Fruit fly (Drosophila melanogaster) whole organism, embryonic: ENCODE data around the gene CG14820.

Experiments
- Atf-2 ChIP-seq: fragments of 200-800 bp; sonication (Bioruptor generic); optimal IDR thresholded peaks from 2 replicates; lab custom pipeline; 2016; ENCODE audit warnings: missing biosample characterization, missing genetic modification characterization
- CG10147 ChIP-seq: fragments of 200-800 bp; sonication (Bioruptor generic); optimal IDR thresholded peaks from 2 replicates; lab custom pipeline; 2019; ENCODE audit warnings: missing biosample characterization, mild to moderate bottlenecking, missing genetic modification characterization, moderate library complexity
- CG10274 ChIP-seq: fragments of 200-800 bp; sonication (Bioruptor generic); optimal IDR thresholded peaks from 3 replicates; lab custom pipeline; 2017; ENCODE audit warnings: missing biosample characterization, mild to moderate bottlenecking, missing genetic modification characterization
- CG11085 ChIP-seq: fragments of 200-800 bp; sonication (Bioruptor generic); IDR thresholded peaks from 2 replicates; pipeline ENCODE4 v1.3.6; 2022; ENCODE audit warnings: missing biosample characterization, missing genetic modification characterization
- CG11398 ChIP-seq: fragments of 200-800 bp; sonication (Bioruptor generic); optimal IDR thresholded peaks from 2 replicates; lab custom pipeline; 2016; ENCODE audit warnings: missing biosample characterization, missing genetic modification characterization
- CG12071 ChIP-seq: fragments of 200-800 bp; sonication (Bioruptor generic); optimal IDR thresholded peaks from 3 replicates; lab custom pipeline; 2018; ENCODE audit warnings: missing biosample characterization, mild to moderate bottlenecking, missing genetic modification characterization
- CG13775 ChIP-seq: fragments of 200-800 bp; sonication (Bioruptor generic); optimal IDR thresholded peaks from 3 replicates; lab custom pipeline; 2017; ENCODE audit warnings: missing biosample characterization, mild to moderate bottlenecking, missing genetic modification characterization
- CG14014 ChIP-seq: fragments of 200-800 bp; sonication (Bioruptor generic); IDR thresholded peaks from 2 replicates; pipeline ENCODE4 v1.3.6; 2022; ENCODE audit warnings: missing biosample characterization, missing genetic modification characterization
- CG1602 ChIP-seq: fragments of 200-800 bp; sonication (Bioruptor generic); optimal IDR thresholded peaks from 3 replicates; lab custom pipeline; 2016; ENCODE audit warnings: missing biosample characterization, missing genetic modification characterization
- CG17568 ChIP-seq: fragments of 200-800 bp; sonication (Bioruptor generic); optimal IDR thresholded peaks from 2 replicates; lab custom pipeline; 2018; ENCODE audit warnings: missing biosample characterization, mild to moderate bottlenecking, missing genetic modification characterization, moderate library complexity
- CG30020 ChIP-seq: fragments of 200-800 bp; optimal IDR thresholded peaks from 2 replicates; lab custom pipeline; 2019; ENCODE audit warnings: missing biosample characterization, mild to moderate bottlenecking, missing genetic modification characterization, moderate library complexity
- CG34422 ChIP-seq: fragments of 200-800 bp; sonication (Bioruptor generic); IDR thresholded peaks from 3 replicates; pipeline ENCODE4 v1.3.6; 2022; ENCODE audit warnings: missing biosample characterization, missing genetic modification characterization
- CG6683 ChIP-seq: fragments of 200-800 bp; sonication (Bioruptor generic); optimal IDR thresholded peaks from 2 replicates; lab custom pipeline; 2017; ENCODE audit warnings: missing biosample characterization, mild to moderate bottlenecking, missing genetic modification characterization, missing genetic modification reagents
- CG6813 ChIP-seq: fragments of 200-800 bp; sonication (Bioruptor generic); optimal IDR thresholded peaks from 2 replicates; lab custom pipeline; 2017; ENCODE audit warnings: missing biosample characterization, missing genetic modification characterization, mild to moderate bottlenecking, moderate library complexity, missing genetic modification reagents
- CG6854 ChIP-seq: fragments of 200-800 bp; sonication (Bioruptor generic); optimal IDR thresholded peaks from 3 replicates; lab custom pipeline; 2017; ENCODE audit warnings: missing biosample characterization, mild to moderate bottlenecking, missing genetic modification characterization
- CG7786 ChIP-seq: fragments of 200-800 bp; sonication (Bioruptor generic); optimal IDR thresholded peaks from 2 replicates; lab custom pipeline; 2016; ENCODE audit warnings: missing biosample characterization, missing genetic modification characterization
- CG7839 ChIP-seq: fragments of 200-800 bp; sonication (Bioruptor generic); optimal IDR thresholded peaks from 3 replicates; lab custom pipeline; 2018; ENCODE audit warnings: missing biosample characterization, mild to moderate bottlenecking, missing genetic modification characterization, moderate library complexity
- CrebB ChIP-seq: fragments of 200-800 bp; sonication (Bioruptor generic); optimal IDR thresholded peaks from 3 replicates; lab custom pipeline; 2018; ENCODE audit warnings: missing biosample characterization, mild to moderate bottlenecking, missing genetic modification characterization
- E2f2 ChIP-seq: fragments of 200-800 bp; sonication (Bioruptor generic); IDR thresholded peaks from 2 replicates; pipeline ENCODE4 v1.3.6; 2022; ENCODE audit warnings: missing biosample characterization, missing genetic modification characterization
- Eip74EF ChIP-seq, 2 experiments: fragments of 200-800 bp in 1 of 2; fragments of >200 bp in 1 of 2; sonication (Bioruptor generic) in 1 of 2; optimal IDR thresholded peaks; 2 replicates each; lab custom pipeline; 2017 to 2019; ENCODE audit warnings: missing biosample characterization in 2 of 2, missing genetic modification characterization in 2 of 2, mild to moderate bottlenecking in 1 of 2, moderate library complexity in 1 of 2
- Hr51 ChIP-seq, 2 experiments: fragments of 200-800 bp; sonication (Bioruptor generic); optimal IDR thresholded peaks; 2 replicates in 1 of 2; 3 replicates in 1 of 2; lab custom pipeline; 2016 to 2018; ENCODE audit warnings: missing biosample characterization in 2 of 2, missing genetic modification characterization in 2 of 2, mild to moderate bottlenecking in 1 of 2, moderate library complexity in 1 of 2
- NC2α ChIP-seq: fragments of 200-800 bp; sonication (Bioruptor generic); optimal IDR thresholded peaks from 2 replicates; lab custom pipeline; 2016; ENCODE audit warnings: missing biosample characterization, missing genetic modification characterization
- NC2β ChIP-seq: fragments of 200-800 bp; sonication (Bioruptor generic); optimal IDR thresholded peaks from 2 replicates; lab custom pipeline; 2016; ENCODE audit warnings: missing biosample characterization, missing genetic modification characterization
- Side ChIP-seq: fragments of 200-800 bp; sonication (Bioruptor generic); optimal IDR thresholded peaks from 2 replicates; lab custom pipeline; 2016; ENCODE audit warnings: missing biosample characterization, missing genetic modification characterization
- Tbp ChIP-seq: fragments of >200 bp; optimal IDR thresholded peaks from 2 replicates; lab custom pipeline; 2018; ENCODE audit warnings: missing biosample characterization, missing genetic modification characterization
- amos ChIP-seq: fragments of 200-800 bp; sonication (Bioruptor generic); IDR thresholded peaks from 2 replicates; pipeline ENCODE4 v1.3.6; 2022; ENCODE audit warnings: missing biosample characterization, missing genetic modification characterization; ENCODE audit not compliant: partially characterized antibody
- ap ChIP-seq: fragments of 200-800 bp; sonication (Bioruptor generic); IDR thresholded peaks from 2 replicates; pipeline ENCODE4 v1.3.6; 2022; ENCODE audit warnings: missing biosample characterization, missing genetic modification characterization
- caup ChIP-seq: fragments of 200-800 bp; sonication (Bioruptor generic); optimal IDR thresholded peaks from 3 replicates; lab custom pipeline; 2017; ENCODE audit warnings: missing biosample characterization, mild to moderate bottlenecking, missing genetic modification characterization, moderate library complexity; ENCODE audit not compliant: severe bottlenecking
- chm ChIP-seq: fragments of 200-800 bp; sonication (Bioruptor generic); IDR thresholded peaks from 2 replicates; pipeline ENCODE4 v1.3.6; 2022; ENCODE audit warnings: missing biosample characterization, missing genetic modification characterization
- exex ChIP-seq: fragments of 200-800 bp; sonication (Bioruptor generic); optimal IDR thresholded peaks from 4 replicates; lab custom pipeline; 2018; ENCODE audit warnings: missing biosample characterization, mild to moderate bottlenecking, missing genetic modification characterization, moderate library complexity
- grau ChIP-seq: fragments of 200-800 bp; optimal IDR thresholded peaks from 3 replicates; lab custom pipeline; 2019; ENCODE audit warnings: missing biosample characterization, mild to moderate bottlenecking, missing genetic modification characterization, moderate library complexity
- insv ChIP-seq, 2 experiments: fragments of 200-800 bp; sonication (Bioruptor generic); optimal IDR thresholded peaks; 3 replicates each; lab custom pipeline; 2016 to 2018; ENCODE audit warnings: missing biosample characterization in 2 of 2, missing genetic modification characterization in 2 of 2
- lilli ChIP-seq: fragments of 200-800 bp; sonication (Bioruptor generic); optimal IDR thresholded peaks from 3 replicates; lab custom pipeline; 2016; ENCODE audit warnings: missing biosample characterization, missing genetic modification characterization
- luna ChIP-seq: fragments of 200-800 bp; sonication (Bioruptor generic); optimal IDR thresholded peaks from 2 replicates; lab custom pipeline; 2016; ENCODE audit warnings: missing biosample characterization, missing genetic modification characterization
- onecut ChIP-seq: fragments of 200-800 bp; sonication (Bioruptor generic); IDR thresholded peaks from 2 replicates; pipeline ENCODE4 v1.3.6; 2022; ENCODE audit warnings: missing biosample characterization, missing genetic modification characterization
- otp ChIP-seq: fragments of 200-800 bp; sonication (Bioruptor generic); IDR thresholded peaks from 3 replicates; pipeline ENCODE4, ENCODE4 v1.3.6; 2022; ENCODE audit warnings: missing biosample characterization, missing genetic modification characterization
- pb ChIP-seq: fragments of 200-800 bp; sonication (Bioruptor generic); optimal IDR thresholded peaks from 3 replicates; lab custom pipeline; 2016; ENCODE audit warnings: missing biosample characterization, missing genetic modification characterization
- pfk ChIP-seq: fragments of 200-800 bp; sonication (Bioruptor generic); optimal IDR thresholded peaks from 2 replicates; lab custom pipeline; 2018; ENCODE audit warnings: missing biosample characterization, mild to moderate bottlenecking, missing genetic modification characterization, moderate library complexity
- psq ChIP-seq: fragments of 200-800 bp; sonication (Bioruptor generic); optimal IDR thresholded peaks from 2 replicates; lab custom pipeline; 2017; ENCODE audit warnings: missing biosample characterization, missing genetic modification characterization
- pzg ChIP-seq: fragments of 200-800 bp; sonication (Bioruptor generic); optimal IDR thresholded peaks from 3 replicates; lab custom pipeline; 2018; ENCODE audit warnings: missing biosample characterization, mild to moderate bottlenecking, missing genetic modification characterization, moderate library complexity
- slbo ChIP-seq: fragments of 200-800 bp; sonication (Bioruptor generic); IDR thresholded peaks from 2 replicates; pipeline ENCODE4 v1.3.6; 2022; ENCODE audit warnings: missing biosample characterization, missing genetic modification characterization
- slp2 ChIP-seq: fragments of 200-800 bp; sonication (Bioruptor generic); optimal IDR thresholded peaks from 2 replicates; lab custom pipeline; 2016; ENCODE audit warnings: missing biosample characterization, missing genetic modification characterization
- sob ChIP-seq: fragments of 200-800 bp; sonication (Bioruptor generic); IDR thresholded peaks from 2 replicates; pipeline ENCODE4 v1.3.6; 2022; ENCODE audit warnings: missing biosample characterization, missing genetic modification characterization
- stc ChIP-seq: fragments of 200-800 bp; sonication (Bioruptor generic); IDR thresholded peaks from 2 replicates; pipeline ENCODE4 v1.3.6; 2022; ENCODE audit warnings: missing biosample characterization, missing genetic modification characterization
- tio ChIP-seq: fragments of 200-800 bp; sonication (Bioruptor generic); optimal IDR thresholded peaks from 2 replicates; lab custom pipeline; 2017; ENCODE audit warnings: missing biosample characterization, missing genetic modification characterization, inconsistent platforms
- vnd ChIP-seq: fragments of 200-800 bp; sonication (Bioruptor generic); IDR thresholded peaks from 3 replicates; pipeline ENCODE4 v1.3.6; 2022; ENCODE audit warnings: missing biosample characterization, missing genetic modification characterization; ENCODE audit not compliant: partially characterized antibody
- vvl ChIP-seq: fragments of 200-800 bp; sonication (Bioruptor generic); IDR thresholded peaks from 2 replicates; pipeline ENCODE4 v1.3.6; 2022; ENCODE audit warnings: missing biosample characterization, missing genetic modification characterization

CG14820 gene

DNA sequence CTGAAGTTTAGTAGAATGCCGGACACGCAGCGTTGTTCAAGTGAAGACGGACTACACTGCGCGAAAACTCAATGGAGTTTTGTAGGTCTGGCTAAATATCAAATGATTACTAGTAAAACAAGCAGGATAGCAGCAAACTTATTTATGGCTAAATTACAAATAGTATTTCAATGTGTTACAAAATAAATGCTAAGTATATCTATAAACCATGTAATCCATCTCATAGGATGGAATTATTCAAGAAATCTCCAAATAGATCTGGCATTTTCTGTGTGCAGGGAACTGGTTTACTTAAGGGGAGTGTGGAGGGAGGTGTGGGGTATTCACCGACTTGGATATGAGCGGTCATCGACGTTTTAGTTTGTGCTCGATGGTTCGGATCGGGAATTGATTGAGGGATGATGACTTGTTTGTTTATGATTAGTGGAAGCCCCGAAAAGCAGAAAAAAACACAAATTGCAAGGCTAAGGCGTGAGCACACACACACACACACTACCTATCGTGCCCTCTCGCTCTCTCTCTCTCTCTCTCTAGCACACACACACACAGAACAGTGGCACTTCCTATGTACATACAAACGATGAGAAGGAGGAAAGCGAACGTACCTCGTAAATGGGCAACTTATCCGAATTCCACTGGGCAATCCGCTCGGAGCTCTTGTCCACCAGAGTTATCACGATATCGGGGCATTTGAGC, 31.2 kb downstream of the CG14820 start (continued):
- TF ChIP-seq pzg (no peak), CG11085 (0 out of 2 replicates have a peak, but pooled peaks have one; percentile 48), slbo (GFP tag; lab: Robert Waterston, UW) (peak; percentile 74), CG13775 (peak; percentile 76), slp2 (GFP tag; lab: Kevin White, UChicago) (peak; percentile 83), luna (GFP tag; lab: Kevin White, UChicago) (no peak), pfk (GFP tag; lab: Kevin White, UChicago) (no peak), psq (no peak), NC2α (GFP tag; lab: Kevin White, UChicago) (peak; percentile 73), CG34422 (peak; percentile 47; the same call in 1 of the 3 replicates), CrebB (peak; percentile 56), pb (GFP tag; lab: Kevin White, UChicago) (peak; percentile 67)
- TF ChIP-seq, all 482 proteins: peak for 370

DNA sequence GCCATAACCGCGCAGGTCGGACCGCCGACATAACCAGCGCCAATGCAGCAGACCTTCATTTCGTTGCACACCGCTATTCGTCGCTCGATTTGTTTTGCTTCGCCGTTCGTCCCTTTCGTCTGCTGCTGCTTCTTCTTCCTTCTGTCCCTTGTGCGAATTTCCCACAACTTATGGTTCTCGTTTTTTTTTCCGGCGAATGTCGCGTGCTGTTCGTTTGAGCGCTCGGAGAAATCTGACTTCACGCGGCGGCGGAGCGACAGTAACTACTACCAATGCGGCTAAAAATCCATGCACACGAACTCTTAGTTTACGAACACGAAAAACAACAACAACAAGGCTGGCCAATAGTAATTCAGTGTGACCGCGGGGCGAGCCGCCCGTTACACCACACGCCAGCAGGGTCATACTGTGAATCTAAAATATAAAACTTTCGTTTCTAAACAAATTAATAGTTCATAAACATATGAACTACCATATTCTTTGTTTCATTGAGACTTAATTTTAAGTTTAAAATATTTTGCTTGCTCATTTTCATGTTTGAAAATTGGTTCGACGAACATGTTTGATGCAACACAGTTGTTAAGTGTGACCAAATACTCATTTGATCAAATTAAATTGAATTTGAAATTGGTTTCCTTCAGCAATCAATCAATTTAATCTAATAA, 31.9 kb downstream of the CG14820 start, which contains the start of gene sgl:
sgl (minus strand) TSS at position 271 of the 665 bp plus-strand sequence.
- TF ChIP-seq Tbp (GFP tag; lab: Kevin White, UChicago): no peak
- peak; percentile 56 for TF ChIP-seq CG11398 (GFP tag; lab: Kevin White, UChicago)
- TF ChIP-seq CG17568 (GFP tag; lab: Kevin White, UChicago): peak; percentile 42
- TF ChIP-seq otp (GFP tag; lab: Robert Waterston, UW): peak; percentile 59; the same call in 1 of the 3 replicates
- TF ChIP-seq chm (GFP tag; lab: Robert Waterston, UW): peak; percentile 81
- TF ChIP-seq insv (GFP tag; optimal IDR thresholded peaks at IDR 0.05; lab: Kevin White, UChicago): peak; percentile 41 to 93
- peak in 1 of 2 experiments; percentile 4 for TF ChIP-seq Eip74EF (GFP tag; optimal IDR thresholded peaks at IDR 0.05; lab: Kevin White, UChicago)
- no peak for TF ChIP-seq CG1602 (GFP tag; lab: Kevin White, UChicago)
- no peak for TF ChIP-seq Atf-2 (GFP tag; lab: Kevin White, UChicago)
- TF ChIP-seq CG10147 (GFP tag; lab: Kevin White, UChicago): no peak
- peak; percentile 60 for TF ChIP-seq caup (GFP tag; lab: Kevin White, UChicago)
- TF ChIP-seq vvl (GFP tag; lab: Robert Waterston, UW): peak; percentile 66
- TF ChIP-seq tio (GFP tag; lab: Kevin White, UChicago): no peak
- peak; percentile 19 for TF ChIP-seq exex
- peak; percentile 26 for TF ChIP-seq Side (GFP tag; lab: Kevin White, UChicago)
- TF ChIP-seq lilli: peak; percentile 20
- peak; percentile 20 to 31 for TF ChIP-seq Hr51 (GFP tag; optimal IDR thresholded peaks at IDR 0.05; lab: Kevin White, UChicago)
- TF ChIP-seq CG6683: peak; percentile 50
- TF ChIP-seq CG7786 (GFP tag; lab: Kevin White, UChicago): peak; percentile 18
- peak; percentile 13 for TF ChIP-seq CG6854 (GFP tag; lab: Kevin White, UChicago)
- peak; percentile 57 for TF ChIP-seq CG6813
- TF ChIP-seq CG30020 (tag; lab: Kevin White, UChicago): peak; percentile 30
- TF ChIP-seq grau (tag; lab: Kevin White, UChicago): peak; percentile 39
- TF ChIP-seq stc (GFP tag; lab: Robert Waterston, UW): peak; percentile 60; the same call in 1 of the 2 replicates
- no peak for TF ChIP-seq vnd (GFP tag; lab: Robert Waterston, UW)
- TF ChIP-seq CG12071: peak; percentile 3
- TF ChIP-seq E2f2: peak; percentile 66
- peak; percentile 58; the same call in 1 of the 2 replicates for TF ChIP-seq amos
- TF ChIP-seq NC2β (GFP tag; lab: Kevin White, UChicago): peak; percentile 22
- TF ChIP-seq CG10274: no peak
- no peak for TF ChIP-seq ap (GFP tag; lab: Robert Waterston, UW)
- peak; percentile 63; the same call in 1 of the 2 replicates for TF ChIP-seq sob (GFP tag; lab: Robert Waterston, UW)
- TF ChIP-seq CG7839 (tag; lab: Kevin White, UChicago): peak; percentile 26
- TF ChIP-seq onecut (GFP tag; lab: Robert Waterston, UW): peak; percentile 73
- TF ChIP-seq CG14014: peak; percentile 53; the same call in 1 of the 2 replicates
